Worm (Caenorhabditis elegans) whole organism, late embryonic: ENCODE data around the gene F09E5.8.

Source experiments
- nhr-11 ChIP-seq: fragments of 150-350 bp; optimal IDR thresholded peaks from 2 replicates; lab custom pipeline; 2014; ENCODE audit warnings: missing biosample characterization, missing genetic modification characterization
- pqm-1 ChIP-seq: sonication (generic microtip); optimal IDR thresholded peaks from 2 replicates; lab custom pipeline; 2016; ENCODE audit warnings: missing genetic modification characterization, missing compliant biosample characterization

DNA sequence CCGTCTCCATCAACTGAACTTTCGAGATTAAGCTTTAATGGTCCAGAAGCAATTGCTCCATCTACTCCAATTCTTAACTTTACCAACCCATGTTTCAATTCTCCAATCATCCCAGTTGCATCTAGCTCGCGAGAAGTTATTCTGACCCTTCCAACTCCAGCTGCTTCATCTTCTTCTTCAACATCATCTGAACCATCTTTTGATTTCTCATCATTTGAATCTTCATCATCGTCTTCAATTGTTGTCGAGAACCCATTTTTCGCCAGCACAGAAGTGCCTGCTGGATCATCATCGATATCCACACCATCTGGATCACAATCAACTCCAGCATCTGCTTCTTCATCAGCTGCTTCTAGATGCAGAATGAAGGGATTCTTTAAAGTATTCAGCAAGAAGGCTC is 10.9 kb upstream of the F09E5.8 start:
- TF ChIP-seq nhr-11 (tag; lab: Kevin White, UChicago) (no peak), pqm-1 (tag; lab: Kevin White, UChicago) (no peak)
